Worm (Caenorhabditis elegans): ENCODE data around the gene R10E9.3.

Gene R10E9.3

ce11 chrIII:3953235-3953634, 6.8 kb upstream of the R10E9.3 start (continued):
- TF ChIP-seq F49E8.2 (tag; optimal IDR thresholded peaks at IDR 0.05; ENCODE audit: borderline replicate concordance) (no peak), sdz-12 (GFP tag; optimal IDR thresholded peaks at IDR 0.05) (no peak)

ce11 chrIII:3954220-3954619, 5.8 kb upstream of the R10E9.3 start:
- no peak for TF ChIP-seq Y5F2A.4 (GFP tag; optimal IDR thresholded peaks at IDR 0.05)
- no peak for TF ChIP-seq rbr-2 (tag; optimal IDR thresholded peaks at IDR 0.05)
- TF ChIP-seq dve-1 (tag; optimal IDR thresholded peaks at IDR 0.05; ENCODE audit: insufficient read depth) = no peak
- no peak for TF ChIP-seq lim-7 (GFP tag; IDR thresholded peaks at IDR 0.05)
- TF ChIP-seq mdt-29 (GFP tag; IDR thresholded peaks at IDR 0.05) = no peak
- peak; percentile 47; the same call in 1 of the 2 replicates for TF ChIP-seq ctbp-1 (GFP tag; IDR thresholded peaks at IDR 0.05)
- TF ChIP-seq daf-16 (GFP tag; optimal IDR thresholded peaks at IDR 0.05) = no peak
- TF ChIP-seq daf-16 (tag; optimal IDR thresholded peaks at IDR 0.05) = no peak
- no peak for TF ChIP-seq nhr-6 (tag; optimal IDR thresholded peaks at IDR 0.05)
- TF ChIP-seq lsy-2 (tag; optimal IDR thresholded peaks at IDR 0.05) = peak in 1 of 2 experiments; percentile 69
- no peak for TF ChIP-seq aly-2 (tag; optimal IDR thresholded peaks at IDR 0.05)
- TF ChIP-seq pqm-1 (tag; optimal IDR thresholded peaks at IDR 0.05) = no peak
- no peak for TF ChIP-seq ztf-7 (tag; optimal IDR thresholded peaks at IDR 0.05)
- peak; percentile 55 for TF ChIP-seq mxl-3 (GFP tag; optimal IDR thresholded peaks at IDR 0.05)
- TF ChIP-seq daf-8 (GFP tag; IDR thresholded peaks at IDR 0.05) = no peak
- no peak for TF ChIP-seq nhr-76 (tag; optimal IDR thresholded peaks at IDR 0.05)
- no peak for TF ChIP-seq mxl-2 (GFP tag; conservative IDR thresholded peaks at IDR 0.05)
- peak; percentile 70 to 84 for TF ChIP-seq mdl-1 (tag; optimal IDR thresholded peaks at IDR 0.05)
- TF ChIP-seq aha-1 (tag) = peak; percentile 96
- no peak for TF ChIP-seq attf-4 (tag; optimal IDR thresholded peaks at IDR 0.05)
- no peak for TF ChIP-seq ZK546.5 (tag; optimal IDR thresholded peaks at IDR 0.05)
- TF ChIP-seq nhr-11 (tag; optimal IDR thresholded peaks at IDR 0.05) = peak; percentile 63
- no peak for TF ChIP-seq F49E8.2 (tag; optimal IDR thresholded peaks at IDR 0.05; ENCODE audit: borderline replicate concordance)
- TF ChIP-seq madf-5 (GFP tag; IDR thresholded peaks at IDR 0.05) = no peak
- no peak for TF ChIP-seq fkh-10 (GFP tag; optimal IDR thresholded peaks at IDR 0.05)
- no peak for TF ChIP-seq egl-43 (GFP tag; IDR thresholded peaks at IDR 0.05)
- no peak for TF ChIP-seq nhr-25 (tag; optimal IDR thresholded peaks at IDR 0.05; ENCODE audit: borderline replicate concordance, insufficient read depth)
- no peak for TF ChIP-seq F44E2.7 (GFP tag; IDR thresholded peaks at IDR 0.05)
- no peak for TF ChIP-seq egl-27 (tag; optimal IDR thresholded peaks at IDR 0.05)
- TF ChIP-seq nhr-28 (tag; optimal IDR thresholded peaks at IDR 0.05) = peak; percentile 52
- TF ChIP-seq T20F7.1 (GFP tag; optimal IDR thresholded peaks at IDR 0.05) = no peak
- no peak for TF ChIP-seq zfp-3 (GFP tag; conservative IDR thresholded peaks at IDR 0.05)
- TF ChIP-seq nhr-102 (tag; optimal IDR thresholded peaks at IDR 0.05) = no peak
- TF ChIP-seq nhr-77 (tag; optimal IDR thresholded peaks at IDR 0.05) = no peak
- TF ChIP-seq lin-38 (GFP tag; IDR thresholded peaks at IDR 0.05) = no peak
- no peak for TF ChIP-seq nhr-10 (tag; optimal IDR thresholded peaks at IDR 0.05)
- TF ChIP-seq set-16 (GFP tag; IDR thresholded peaks at IDR 0.05) = no peak
- peak; percentile 10 for TF ChIP-seq dpl-1 (GFP tag; optimal IDR thresholded peaks at IDR 0.05)
- no peak for TF ChIP-seq cey-2 (tag; optimal IDR thresholded peaks at IDR 0.05; ENCODE audit: borderline replicate concordance, insufficient read depth)
- no peak for TF ChIP-seq nhr-42 (GFP tag; IDR thresholded peaks at IDR 0.05)
- no peak for TF ChIP-seq lin-15B (tag; optimal IDR thresholded peaks at IDR 0.05)
- no peak for TF ChIP-seq fos-1 (tag; optimal IDR thresholded peaks at IDR 0.05)
- no peak for TF ChIP-seq lin-39 (tag; optimal IDR thresholded peaks at IDR 0.05)
- no peak for TF ChIP-seq php-3 (GFP tag; IDR thresholded peaks at IDR 0.05)
- peak; percentile 27 for TF ChIP-seq ama-1 (optimal IDR thresholded peaks at IDR 0.05)
- TF ChIP-seq dmd-9 (GFP tag; IDR thresholded peaks at IDR 0.05) = no peak
- no peak for TF ChIP-seq tra-1 (GFP tag; IDR thresholded peaks at IDR 0.05)
- TF ChIP-seq ceh-20 (GFP tag; IDR thresholded peaks at IDR 0.05) = no peak
- no peak for TF ChIP-seq nhr-41 (GFP tag; IDR thresholded peaks at IDR 0.05)
- TF ChIP-seq zip-11 (GFP tag; IDR thresholded peaks at IDR 0.05) = no peak

All from whole organism, L4 larva.